Worm (Caenorhabditis elegans): ENCODE measurements around the gene adk-1.

Gene adk-1

ce11 chrIV:11211547-11211946 lies 916 bp upstream of the adk-1 start (continued):
- TF ChIP-seq F44E2.7 (GFP tag; IDR thresholded peaks at IDR 0.05) (no peak), daf-16 (GFP tag; optimal IDR thresholded peaks at IDR 0.05) (no peak), daf-16 (tag; optimal IDR thresholded peaks at IDR 0.05) (peak; percentile 15), unc-39 (tag; optimal IDR thresholded peaks at IDR 0.05) (no peak), hlh-11 (tag; optimal IDR thresholded peaks at IDR 0.05) (peak; percentile 39), ctbp-1 (GFP tag; IDR thresholded peaks at IDR 0.05) (no peak), attf-4 (tag; optimal IDR thresholded peaks at IDR 0.05) (no peak), madf-9 (GFP tag; conservative IDR thresholded peaks at IDR 0.05) (no peak), nhr-42 (GFP tag; IDR thresholded peaks at IDR 0.05) (no peak), mxl-3 (GFP tag; optimal IDR thresholded peaks at IDR 0.05) (peak; percentile 30), daf-19 (GFP tag; conservative IDR thresholded peaks at IDR 0.05) (no peak), lin-13 (GFP tag; optimal IDR thresholded peaks at IDR 0.05) (no peak), dmd-6 (GFP tag; IDR thresholded peaks at IDR 0.05) (peak; percentile 57), lin-1 (GFP tag; IDR thresholded peaks at IDR 0.05) (0 out of 2 replicates have a peak, but pooled peaks have one; percentile 8), unc-130 (GFP tag; optimal IDR thresholded peaks at IDR 0.05) (no peak), zfp-2 (tag; optimal IDR thresholded peaks at IDR 0.05) (no peak), daf-8 (GFP tag; IDR thresholded peaks at IDR 0.05) (no peak), ces-1 (GFP tag; optimal IDR thresholded peaks at IDR 0.05) (no peak), nhr-76 (tag; optimal IDR thresholded peaks at IDR 0.05) (no peak), pha-4 (GFP tag; IDR thresholded peaks at IDR 0.05) (no peak), pha-4 (tag; optimal IDR thresholded peaks at IDR 0.05) (no peak), hlh-30 (tag; optimal IDR thresholded peaks at IDR 0.05; ENCODE audit: insufficient read depth) (no peak), nhr-25 (tag; optimal IDR thresholded peaks at IDR 0.05; ENCODE audit: borderline replicate concordance, insufficient read depth) (no peak), ztf-11 (tag; optimal IDR thresholded peaks at IDR 0.05) (no peak), F10B5.3 (tag; optimal IDR thresholded peaks at IDR 0.05) (no peak), snpc-4 (tag; optimal IDR thresholded peaks at IDR 0.05) (no peak), cey-2 (tag; optimal IDR thresholded peaks at IDR 0.05; ENCODE audit: borderline replicate concordance, insufficient read depth) (peak; percentile 48)

ce11 chrIV:11207186-11207585 lies 3.4 kb downstream of the adk-1 start, which contains the start of gene R07H5.9:
Gene R07H5.9 (plus strand): TSS chrIV:11207486.
- no peak for TF ChIP-seq lsy-2 (tag; optimal IDR thresholded peaks at IDR 0.05)

ce11 chrIV:11202389-11202788 lies 8.2 kb downstream of the adk-1 start, which contains the start of gene R07H5.11:
Gene R07H5.11 (plus strand): TSS chrIV:11202768.
- peak; percentile 56 for TF ChIP-seq lin-38 (GFP tag; IDR thresholded peaks at IDR 0.05)

- TF ChIP-seq vab-7 (GFP tag; IDR thresholded peaks at IDR 0.05) (0 out of 2 replicates have a peak, but pooled peaks have one; percentile 56), ceh-44 (GFP tag; IDR thresholded peaks at IDR 0.05) (0 out of 2 replicates have a peak, but pooled peaks have one; percentile 21), lin-38 (GFP tag; IDR thresholded peaks at IDR 0.05) (peak; percentile 86)
Observed at ce11 chrIV:11200682-11201081, 9.9 kb downstream of the adk-1 start.

- TF ChIP-seq mes-2 (tag; optimal IDR thresholded peaks at IDR 0.05; ENCODE audit: poor library complexity, severe bottlenecking) (peak; percentile 37), madf-9 (GFP tag; conservative IDR thresholded peaks at IDR 0.05) (0 out of 2 replicates have a peak, but pooled peaks have one; percentile 36), vab-7 (GFP tag; IDR thresholded peaks at IDR 0.05) (peak; percentile 65), lin-38 (GFP tag; IDR thresholded peaks at IDR 0.05) (peak; percentile 92)
Observed at ce11 chrIV:11198983-11199382, 11.6 kb downstream of the adk-1 start, which contains the start of gene R07H5.16. Gene R07H5.16 (plus strand): TSS chrIV:11199330.
